Worm (Caenorhabditis elegans) whole organism, L4 larva: Measurements from ENCODE around the gene clec-250.

Experiments used
- D1046.2 ChIP-seq: fragments of 200-800 bp; sonication (Bioruptor generic); IDR thresholded peaks from 2 replicates; pipeline ENCODE4 v1.3.6; 2022; ENCODE audit warnings: missing genetic modification characterization, missing compliant biosample characterization
- F26F4.8 ChIP-seq: fragments of 200-800 bp; sonication (Bioruptor generic); conservative IDR thresholded peaks from 2 replicates; pipeline ENCODE4 v1.3.6; 2022; ENCODE audit warnings: missing genetic modification characterization, missing compliant biosample characterization
- F49E8.2 ChIP-seq: sonication (generic microtip); optimal IDR thresholded peaks from 2 replicates; lab custom pipeline; 2016; ENCODE audit warnings: missing compliant biosample characterization, mild to moderate bottlenecking, missing genetic modification characterization, borderline replicate concordance
- R02D3.7 ChIP-seq: fragments of 150-350 bp; sonication (generic microtip); optimal IDR thresholded peaks from 3 replicates; lab custom pipeline; 2014; ENCODE audit warnings: missing biosample characterization, missing genetic modification characterization
- T20F7.1 ChIP-seq: fragments of 200-800 bp; sonication (Bioruptor generic); optimal IDR thresholded peaks from 2 replicates; lab custom pipeline; 2018; ENCODE audit warnings: mild to moderate bottlenecking, missing genetic modification characterization, missing compliant biosample characterization
- Y48G9A.11 ChIP-seq: fragments of 200-800 bp; sonication (Bioruptor generic); IDR thresholded peaks from 2 replicates; pipeline ENCODE4 v1.3.6; 2022; ENCODE audit warnings: missing genetic modification reagents, missing genetic modification characterization, missing compliant biosample characterization
- Y5F2A.4 ChIP-seq: fragments of 200-800 bp; sonication (Bioruptor generic); optimal IDR thresholded peaks from 2 replicates; lab custom pipeline; 2018; ENCODE audit warnings: mild to moderate bottlenecking, missing genetic modification characterization, missing compliant biosample characterization
- Y75B8A.6 ChIP-seq: fragments of 200-800 bp; sonication (Bioruptor generic); IDR thresholded peaks from 2 replicates; pipeline ENCODE4 v1.3.6; 2022; ENCODE audit warnings: missing genetic modification reagents, missing genetic modification characterization, missing compliant biosample characterization
- ZK337.2 ChIP-seq: fragments of 200-800 bp; sonication (Bioruptor generic); IDR thresholded peaks from 2 replicates; pipeline ENCODE4 v1.3.6; 2022; ENCODE audit warnings: missing genetic modification reagents, missing genetic modification characterization, missing compliant biosample characterization
- aha-1 ChIP-seq: fragments of 150-350 bp; peaks from one replicate; lab custom pipeline; 2014; ENCODE audit warnings: missing biosample characterization, missing genetic modification characterization
- arid-1 ChIP-seq: fragments of 200-800 bp; sonication (Bioruptor generic); conservative IDR thresholded peaks from 2 replicates; pipeline ENCODE4 v1.3.6; 2022; ENCODE audit warnings: missing genetic modification reagents, missing genetic modification characterization, missing compliant biosample characterization
- attf-4 ChIP-seq: sonication (generic microtip); optimal IDR thresholded peaks from 3 replicates; lab custom pipeline; 2017; ENCODE audit warnings: missing biosample characterization, missing genetic modification characterization
- ceh-20 ChIP-seq: fragments of 200-800 bp; sonication (Bioruptor generic); IDR thresholded peaks from 2 replicates; pipeline ENCODE4 v1.3.6; 2022; ENCODE audit warnings: missing genetic modification reagents, missing genetic modification characterization, missing compliant biosample characterization
- ceh-28 ChIP-seq: fragments of 150-350 bp; optimal IDR thresholded peaks from 2 replicates; lab custom pipeline; 2014; ENCODE audit warnings: missing biosample characterization, missing genetic modification reagents, missing genetic modification characterization
- ceh-32 ChIP-seq: sonication (generic microtip); optimal IDR thresholded peaks from 2 replicates; lab custom pipeline; 2016; ENCODE audit warnings: mild to moderate bottlenecking, missing genetic modification characterization, missing compliant biosample characterization; ENCODE audit not compliant: poor library complexity
- ceh-44 ChIP-seq: fragments of 200-800 bp; sonication (Bioruptor generic); IDR thresholded peaks from 2 replicates; pipeline ENCODE4 v1.3.6; 2022; ENCODE audit warnings: missing genetic modification reagents, missing genetic modification characterization, missing compliant biosample characterization
- ceh-82 ChIP-seq: sonication (generic microtip); optimal IDR thresholded peaks from 2 replicates; lab custom pipeline; 2017; ENCODE audit warnings: missing biosample characterization, missing genetic modification characterization
- daf-12 ChIP-seq: fragments of 150-350 bp; optimal IDR thresholded peaks from 2 replicates; lab custom pipeline; 2014; ENCODE audit warnings: missing biosample characterization, missing genetic modification reagents, missing genetic modification characterization
- daf-19 ChIP-seq: fragments of 200-800 bp; sonication (Bioruptor generic); conservative IDR thresholded peaks from 2 replicates; pipeline ENCODE4 v1.3.6; 2022; ENCODE audit warnings: missing genetic modification characterization, missing compliant biosample characterization
- duxl-1 ChIP-seq: sonication (generic microtip); optimal IDR thresholded peaks from 2 replicates; lab custom pipeline; 2016; ENCODE audit warnings: mild to moderate bottlenecking, missing genetic modification characterization, moderate library complexity, missing compliant biosample characterization; ENCODE audit not compliant: poor library complexity
- egl-27 ChIP-seq: sonication (generic microtip); optimal IDR thresholded peaks from 3 replicates; lab custom pipeline; 2017; ENCODE audit warnings: missing biosample characterization, missing genetic modification reagents, missing genetic modification characterization
- egl-43 ChIP-seq: fragments of 200-800 bp; sonication (Bioruptor generic); IDR thresholded peaks from 2 replicates; pipeline ENCODE4 v1.3.6; 2022; ENCODE audit warnings: missing genetic modification reagents, missing genetic modification characterization, missing compliant biosample characterization
- lin-13 ChIP-seq: fragments of 150-350 bp; optimal IDR thresholded peaks from 2 replicates; lab custom pipeline; 2014; ENCODE audit warnings: missing biosample characterization, missing genetic modification reagents, missing genetic modification characterization
- lin-38 ChIP-seq: fragments of 200-800 bp; sonication (Bioruptor generic); IDR thresholded peaks from 2 replicates; pipeline ENCODE4 v1.3.6; 2022; ENCODE audit warnings: missing genetic modification reagents, missing genetic modification characterization, missing compliant biosample characterization
- lir-3 ChIP-seq: sonication (generic microtip); optimal IDR thresholded peaks from 2 replicates; lab custom pipeline; 2016; ENCODE audit warnings: mild to moderate bottlenecking, missing genetic modification characterization, missing compliant biosample characterization
- lsy-2 ChIP-seq, 2 experiments: fragments of 150-350 bp in 1 of 2; sonication (generic microtip) in 1 of 2; optimal IDR thresholded peaks; 2 replicates each; lab custom pipeline; 2014 to 2017; ENCODE audit warnings: missing biosample characterization in 2 of 2, missing genetic modification characterization in 2 of 2
- madf-5 ChIP-seq, 2 experiments: fragments of 200-800 bp; sonication (Bioruptor generic); IDR thresholded peaks; 2 replicates each; pipeline ENCODE4 v1.3.6; 2022; ENCODE audit warnings: missing compliant biosample characterization in 2 of 2, missing genetic modification characterization in 2 of 2
- mdl-1 ChIP-seq, 2 experiments: fragments of 150-350 bp in 1 of 2; sonication (generic microtip) in 1 of 2; optimal IDR thresholded peaks; 2 replicates each; lab custom pipeline; 2014 to 2017; ENCODE audit warnings: missing biosample characterization in 2 of 2, missing genetic modification characterization in 2 of 2
- mdt-29 ChIP-seq: fragments of 200-800 bp; sonication (Bioruptor generic); IDR thresholded peaks from 2 replicates; pipeline ENCODE4 v1.3.6; 2022; ENCODE audit warnings: missing genetic modification reagents, missing genetic modification characterization, missing compliant biosample characterization
- mes-2 ChIP-seq: sonication (generic microtip); optimal IDR thresholded peaks from 2 replicates; lab custom pipeline; 2016; ENCODE audit warnings: missing genotype, mild to moderate bottlenecking, missing genetic modification characterization, missing compliant biosample characterization; ENCODE audit not compliant: poor library complexity, severe bottlenecking
- nhr-10 ChIP-seq: fragments of 150-350 bp; optimal IDR thresholded peaks from 2 replicates; lab custom pipeline; 2014; ENCODE audit warnings: missing biosample characterization, missing genetic modification characterization
- nhr-237 ChIP-seq: sonication (generic microtip); optimal IDR thresholded peaks from 2 replicates; lab custom pipeline; 2017; ENCODE audit warnings: missing biosample characterization, missing genetic modification characterization
- nhr-41 ChIP-seq: fragments of 200-800 bp; sonication (Bioruptor generic); IDR thresholded peaks from 2 replicates; pipeline ENCODE4 v1.3.6; 2022; ENCODE audit warnings: missing genetic modification reagents, missing genetic modification characterization, missing compliant biosample characterization
- nhr-42 ChIP-seq: fragments of 200-800 bp; sonication (Bioruptor generic); IDR thresholded peaks from 2 replicates; pipeline ENCODE4 v1.3.6; 2022; ENCODE audit warnings: missing genetic modification characterization, missing compliant biosample characterization
- nhr-48 ChIP-seq: sonication (generic microtip); optimal IDR thresholded peaks from 2 replicates; lab custom pipeline; 2016; ENCODE audit warnings: mild to moderate bottlenecking, missing genetic modification characterization, missing compliant biosample characterization
- nhr-76 ChIP-seq: fragments of 150-350 bp; optimal IDR thresholded peaks from 2 replicates; lab custom pipeline; 2014; ENCODE audit warnings: missing biosample characterization, missing genetic modification characterization
- pha-4 ChIP-seq, 2 experiments: fragments of 150-350 bp in 1 of 2; fragments of 200-800 bp in 1 of 2; sonication (Bioruptor generic) in 1 of 2; IDR thresholded peaks in 1 of 2; optimal IDR thresholded peaks in 1 of 2; 2 replicates each; pipeline versions ENCODE4 v1.3.6 to Lab custom; 2014 to 2022; ENCODE audit warnings: missing genetic modification characterization in 2 of 2, missing genetic modification reagents in 2 of 2, missing biosample characterization in 1 of 2, missing compliant biosample characterization in 1 of 2
- php-3 ChIP-seq: fragments of 200-800 bp; sonication (Bioruptor generic); IDR thresholded peaks from 2 replicates; pipeline ENCODE4 v1.3.6; 2022; ENCODE audit warnings: missing genetic modification reagents, missing genetic modification characterization, missing compliant biosample characterization
- saeg-2 ChIP-seq: fragments of 200-800 bp; sonication (Bioruptor generic); IDR thresholded peaks from 2 replicates; pipeline ENCODE4 v1.3.6; 2022; ENCODE audit warnings: missing genetic modification reagents, missing genetic modification characterization, missing compliant biosample characterization
- skn-1 ChIP-seq: fragments of 150-350 bp; optimal IDR thresholded peaks from 2 replicates; lab custom pipeline; 2014; ENCODE audit warnings: missing biosample characterization, missing genetic modification characterization
- snpc-4 ChIP-seq: fragments of 150-350 bp; optimal IDR thresholded peaks from 2 replicates; lab custom pipeline; 2014; ENCODE audit warnings: missing biosample characterization, missing genetic modification characterization
- tra-1 ChIP-seq: fragments of 200-800 bp; sonication (Bioruptor generic); IDR thresholded peaks from 2 replicates; pipeline ENCODE4 v1.3.6; 2022; ENCODE audit warnings: missing genetic modification reagents, missing genetic modification characterization, missing compliant biosample characterization
- unc-62 ChIP-seq, 3 experiments: fragments of 150-350 bp in 1 of 3; sonication (generic microtip); optimal IDR thresholded peaks in 2 of 3; peaks in 1 of 3; 1 replicate in 1 of 3; 2 replicates in 2 of 3; lab custom pipeline; 2014 to 2017; ENCODE audit warnings: missing biosample characterization in 3 of 3, missing genetic modification characterization in 3 of 3, missing genetic modification reagents in 3 of 3, missing genotype in 1 of 3
- vab-7 ChIP-seq: fragments of 200-800 bp; sonication (Bioruptor generic); IDR thresholded peaks from 2 replicates; pipeline ENCODE4 v1.3.6; 2022; ENCODE audit warnings: missing genetic modification reagents, missing genetic modification characterization, missing compliant biosample characterization
- zag-1 ChIP-seq: fragments of 150-350 bp; optimal IDR thresholded peaks from 2 replicates; lab custom pipeline; 2014; ENCODE audit warnings: missing biosample characterization, missing genetic modification characterization
- zfp-3 ChIP-seq: fragments of 200-800 bp; sonication (Bioruptor generic); conservative IDR thresholded peaks from 2 replicates; pipeline ENCODE4 v1.3.6; 2022; ENCODE audit warnings: missing genetic modification reagents, missing genetic modification characterization, missing compliant biosample characterization
- zip-11 ChIP-seq: fragments of 200-800 bp; sonication (Bioruptor generic); IDR thresholded peaks from 2 replicates; pipeline ENCODE4 v1.3.6; 2022; ENCODE audit warnings: missing genetic modification characterization, missing compliant biosample characterization
- ztf-11 ChIP-seq: fragments of 150-350 bp; optimal IDR thresholded peaks from 2 replicates; lab custom pipeline; 2014; ENCODE audit warnings: missing biosample characterization, missing genetic modification characterization

Gene clec-250

DNA sequence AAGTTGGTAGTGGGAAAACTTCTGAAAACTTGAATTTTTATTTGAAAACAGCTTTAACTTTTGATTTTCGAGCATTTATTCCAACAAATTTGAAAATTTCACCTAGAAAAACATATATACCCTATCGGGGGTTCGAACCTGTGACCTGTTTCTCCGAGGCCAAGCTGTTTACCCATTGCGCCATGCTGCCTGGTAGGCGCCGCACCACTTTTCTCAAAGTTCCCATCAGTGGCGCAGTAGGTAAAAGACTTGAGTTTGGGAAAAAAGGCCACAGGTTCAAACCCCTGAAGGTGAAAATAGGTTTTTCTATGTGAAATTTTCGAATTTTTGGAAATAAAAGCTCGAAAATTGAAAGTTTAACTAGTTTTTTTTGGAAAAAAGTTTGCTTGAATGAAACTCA lies 38.6 kb upstream of the clec-250 start:
- TF ChIP-seq T20F7.1 (GFP tag; lab: Kevin White, UChicago) (no peak), F49E8.2 (tag; lab: Kevin White, UChicago) (no peak), ceh-82 (tag; lab: Kevin White, UChicago) (no peak), pha-4 (GFP tag; IDR thresholded peaks at IDR 0.05; lab: Robert Waterston, UW) (0 out of 2 replicates have a peak, but pooled peaks have one; percentile 31), pha-4 (tag; optimal IDR thresholded peaks at IDR 0.05; lab: Kevin White, UChicago) (no peak), lsy-2 (tag; optimal IDR thresholded peaks at IDR 0.05; lab: Kevin White, UChicago) (no peak), egl-27 (tag; lab: Kevin White, UChicago) (no peak), skn-1 (tag; lab: Kevin White, UChicago) (no peak), nhr-10 (tag; lab: Kevin White, UChicago) (no peak), F26F4.8 (GFP tag; lab: Robert Waterston, UW) (no peak), daf-12 (tag; lab: Kevin White, UChicago) (no peak), php-3 (GFP tag; lab: Robert Waterston, UW) (no peak), lin-13 (GFP tag; lab: Kevin White, UChicago) (peak; percentile 49), zag-1 (tag; lab: Kevin White, UChicago) (no peak), zfp-3 (no peak), lin-38 (GFP tag; lab: Robert Waterston, UW) (0 out of 2 replicates have a peak, but pooled peaks have one; percentile 12), R02D3.7 (tag; lab: Kevin White, UChicago) (no peak), unc-62 (GFP tag; optimal IDR thresholded peaks at IDR 0.05 in 1 of 2; lab: Kevin White, UChicago) (peak in 1 of 2 experiments; percentile 41), unc-62 (tag; optimal IDR thresholded peaks at IDR 0.05; lab: Kevin White, UChicago) (no peak), tra-1 (GFP tag; lab: Robert Waterston, UW) (0 out of 2 replicates have a peak, but pooled peaks have one; percentile 15), arid-1 (GFP tag; lab: Robert Waterston, UW) (no peak), ceh-32 (tag; lab: Kevin White, UChicago) (no peak), ceh-20 (GFP tag; lab: Robert Waterston, UW) (no peak), mdt-29 (GFP tag; lab: Robert Waterston, UW) (no peak), attf-4 (tag; lab: Kevin White, UChicago) (no peak), snpc-4 (tag; lab: Kevin White, UChicago) (no peak), D1046.2 (no peak), madf-5 (GFP tag; IDR thresholded peaks at IDR 0.05; lab: Robert Waterston, UW) (no peak), Y5F2A.4 (GFP tag; lab: Kevin White, UChicago) (no peak), mdl-1 (tag; optimal IDR thresholded peaks at IDR 0.05; lab: Kevin White, UChicago) (no peak), Y75B8A.6 (GFP tag; lab: Robert Waterston, UW) (no peak), nhr-48 (tag; lab: Kevin White, UChicago) (no peak), ZK337.2 (GFP tag; lab: Robert Waterston, UW) (no peak), mes-2 (no peak), ceh-28 (tag; lab: Kevin White, UChicago) (no peak), vab-7 (GFP tag; lab: Robert Waterston, UW) (no peak), daf-19 (GFP tag; lab: Robert Waterston, UW) (no peak), egl-43 (GFP tag; lab: Robert Waterston, UW) (0 out of 2 replicates have a peak, but pooled peaks have one; percentile 17)

DNA sequence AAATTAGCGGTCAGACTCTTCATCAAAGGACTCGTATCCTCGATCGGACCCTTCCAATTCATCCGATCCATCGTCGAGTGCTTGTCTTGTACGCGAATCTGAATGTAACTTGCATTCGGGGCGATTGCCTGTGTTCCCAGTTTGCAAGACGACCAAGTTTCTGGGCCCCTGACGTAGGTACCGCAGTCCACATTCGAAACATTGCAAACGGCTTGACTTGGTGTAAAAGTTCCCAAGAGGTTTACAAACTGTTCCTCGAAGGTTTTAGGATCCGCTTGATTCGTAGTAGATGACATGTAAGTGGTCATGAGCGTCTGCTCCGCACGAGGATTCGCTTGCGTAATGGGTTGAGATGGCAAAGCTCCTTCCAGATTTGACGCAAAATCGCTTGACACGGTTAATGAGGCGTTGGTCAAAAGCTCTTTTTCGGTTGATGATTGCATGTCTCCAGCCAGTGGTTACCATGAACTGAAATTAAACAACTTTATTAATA lies 34.3 kb upstream of the clec-250 start, which contains the start of gene Y17D7B.4:
Y17D7B.4 (minus strand) TSS at position 443 of the 493 bp plus-strand sequence.
- TF ChIP-seq lir-3 (tag; lab: Kevin White, UChicago) (no peak), saeg-2 (no peak), nhr-41 (GFP tag; lab: Robert Waterston, UW) (no peak), ceh-20 (GFP tag; lab: Robert Waterston, UW) (no peak), aha-1 (tag; lab: Kevin White, UChicago) (peak; percentile 95), D1046.2 (no peak), Y48G9A.11 (0 out of 2 replicates have a peak, but pooled peaks have one; percentile 9), zip-11 (GFP tag; lab: Robert Waterston, UW) (no peak), nhr-76 (tag; lab: Kevin White, UChicago) (no peak), nhr-42 (GFP tag; lab: Robert Waterston, UW) (0 out of 2 replicates have a peak, but pooled peaks have one; percentile 51), duxl-1 (tag; lab: Kevin White, UChicago) (peak; percentile 57), ztf-11 (tag; lab: Kevin White, UChicago) (no peak), ceh-44 (GFP tag; lab: Robert Waterston, UW) (no peak), nhr-237 (no peak), unc-62 (GFP tag; optimal IDR thresholded peaks at IDR 0.05 in 1 of 2; lab: Kevin White, UChicago) (peak in 1 of 2 experiments; percentile 66), unc-62 (tag; optimal IDR thresholded peaks at IDR 0.05; lab: Kevin White, UChicago) (no peak)
